Worm (Caenorhabditis elegans) whole organism, L1 larva: Measurements from ENCODE around the gene ZK822.1.

Experiments
- C04F5.9 ChIP-seq: sonication (generic microtip); optimal IDR thresholded peaks from 2 replicates; lab custom pipeline; 2016; ENCODE audit warnings: missing genetic modification characterization, missing compliant biosample characterization
- aha-1 ChIP-seq: fragments of 150-350 bp; optimal IDR thresholded peaks from 2 replicates; lab custom pipeline; 2014; ENCODE audit warnings: missing biosample characterization, missing genetic modification characterization
- ama-1 ChIP-seq: fragments of 150-350 bp; optimal IDR thresholded peaks from 2 replicates; lab custom pipeline; 2014
- blmp-1 ChIP-seq: fragments of 150-350 bp; optimal IDR thresholded peaks from 2 replicates; lab custom pipeline; 2014; ENCODE audit warnings: missing biosample characterization, missing genetic modification characterization
- ceh-63 ChIP-seq: fragments of 200-800 bp; sonication (Bioruptor generic); optimal IDR thresholded peaks from 2 replicates; lab custom pipeline; 2018; ENCODE audit warnings: mild to moderate bottlenecking, missing genetic modification characterization, missing compliant biosample characterization
- ceh-88 ChIP-seq: fragments of 200-800 bp; sonication (Bioruptor generic); IDR thresholded peaks from 2 replicates; pipeline ENCODE4 v1.3.6; 2022; ENCODE audit warnings: missing genetic modification characterization, missing compliant biosample characterization
- ces-1 ChIP-seq: fragments of 150-350 bp; optimal IDR thresholded peaks from 2 replicates; lab custom pipeline; 2014; ENCODE audit warnings: missing biosample characterization, missing genetic modification reagents, missing genetic modification characterization
- dpl-1 ChIP-seq, 3 experiments: fragments of 150-350 bp in 2 of 3; sonication (generic microtip) in 1 of 3; optimal IDR thresholded peaks; 2 replicates each; lab custom pipeline; 2014 to 2017; ENCODE audit warnings: missing biosample characterization in 3 of 3, missing genetic modification characterization in 3 of 3, missing genetic modification reagents in 3 of 3
- efl-1 ChIP-seq, 4 experiments: fragments of 150-350 bp; optimal IDR thresholded peaks in 3 of 4; peaks in 1 of 4; 1 replicate in 1 of 4; 2 replicates in 3 of 4; lab custom pipeline; 2014; ENCODE audit warnings: missing biosample characterization in 2 of 4, missing genetic modification characterization in 2 of 4, missing genetic modification reagents in 2 of 4
- egl-13 ChIP-seq: sonication (generic microtip); optimal IDR thresholded peaks from 2 replicates; lab custom pipeline; 2016; ENCODE audit warnings: missing genotype, missing genetic modification reagents, missing genetic modification characterization, missing compliant biosample characterization
- elt-3 ChIP-seq, 6 experiments: fragments of 150-350 bp in 1 of 6; sonication (generic microtip); optimal IDR thresholded peaks; 2 replicates each; lab custom pipeline; 2017 to 2018; ENCODE audit warnings: missing biosample characterization in 6 of 6, missing genetic modification characterization in 6 of 6, inconsistent platforms in 1 of 6
- fkh-10 ChIP-seq: sonication (generic microtip); optimal IDR thresholded peaks from 2 replicates; lab custom pipeline; 2017; ENCODE audit warnings: missing biosample characterization, missing genetic modification reagents, missing genetic modification characterization
- fkh-8 ChIP-seq: sonication (generic microtip); optimal IDR thresholded peaks from 2 replicates; lab custom pipeline; 2016; ENCODE audit warnings: mild to moderate bottlenecking, missing genetic modification characterization, missing compliant biosample characterization
- hlh-17 ChIP-seq: fragments of 200-800 bp; sonication (Bioruptor generic); optimal IDR thresholded peaks from 2 replicates; lab custom pipeline; 2018; ENCODE audit warnings: missing genetic modification characterization, mild to moderate bottlenecking, missing compliant biosample characterization, moderate library complexity, borderline replicate concordance
- hlh-4 ChIP-seq: sonication (generic microtip); optimal IDR thresholded peaks from 2 replicates; lab custom pipeline; 2016; ENCODE audit warnings: mild to moderate bottlenecking, missing genetic modification characterization, missing compliant biosample characterization
- irx-1 ChIP-seq: sonication (generic microtip); optimal IDR thresholded peaks from 2 replicates; lab custom pipeline; 2016; ENCODE audit warnings: missing genetic modification characterization, missing compliant biosample characterization
- isw-1 ChIP-seq: fragments of 200-800 bp; sonication (Bioruptor generic); IDR thresholded peaks from 2 replicates; pipeline ENCODE4 v1.3.6; 2022; ENCODE audit warnings: missing genetic modification characterization, missing compliant biosample characterization
- lin-13 ChIP-seq: fragments of 150-350 bp; optimal IDR thresholded peaks from 2 replicates; lab custom pipeline; 2014; ENCODE audit warnings: missing biosample characterization, missing genetic modification reagents, missing genetic modification characterization
- lin-14 ChIP-seq: fragments of 200-800 bp; sonication (Bioruptor generic); optimal IDR thresholded peaks from 2 replicates; lab custom pipeline; 2018; ENCODE audit warnings: mild to moderate bottlenecking, missing genetic modification characterization, moderate library complexity, missing compliant biosample characterization
- lin-15B ChIP-seq: fragments of 150-350 bp; sonication (generic microtip); optimal IDR thresholded peaks from 3 replicates; lab custom pipeline; 2014; ENCODE audit warnings: missing biosample characterization, missing genetic modification characterization
- lir-3 ChIP-seq: sonication (generic microtip); optimal IDR thresholded peaks from 2 replicates; lab custom pipeline; 2016; ENCODE audit warnings: mild to moderate bottlenecking, missing genetic modification characterization, moderate library complexity, missing compliant biosample characterization; ENCODE audit not compliant: poor library complexity
- mdl-1 ChIP-seq, 2 experiments: fragments of 150-350 bp; optimal IDR thresholded peaks; 2 replicates each; lab custom pipeline; 2014 to 2017; ENCODE audit warnings: missing biosample characterization in 2 of 2, missing genetic modification characterization in 2 of 2, inconsistent platforms in 1 of 2
- mef-2 ChIP-seq: fragments of 150-350 bp; optimal IDR thresholded peaks from 2 replicates; lab custom pipeline; 2014; ENCODE audit warnings: missing biosample characterization, missing genetic modification characterization
- nhr-11 ChIP-seq: fragments of 150-350 bp; optimal IDR thresholded peaks from 2 replicates; lab custom pipeline; 2014; ENCODE audit warnings: missing biosample characterization, missing genetic modification characterization
- nhr-12 ChIP-seq: sonication (generic microtip); optimal IDR thresholded peaks from 2 replicates; lab custom pipeline; 2017; ENCODE audit warnings: missing biosample characterization, missing genetic modification characterization
- nhr-19 ChIP-seq: fragments of 200-800 bp; sonication (Bioruptor generic); conservative IDR thresholded peaks from 2 replicates; pipeline ENCODE4 v1.3.6; 2022; ENCODE audit warnings: missing genetic modification characterization, missing compliant biosample characterization
- nhr-237 ChIP-seq: fragments of 150-350 bp; optimal IDR thresholded peaks from 2 replicates; lab custom pipeline; 2014; ENCODE audit warnings: missing biosample characterization, missing genetic modification characterization
- nhr-28 ChIP-seq: fragments of 150-350 bp; optimal IDR thresholded peaks from 2 replicates; lab custom pipeline; 2014; ENCODE audit warnings: missing biosample characterization, missing genetic modification characterization
- nhr-47 ChIP-seq: sonication (generic microtip); optimal IDR thresholded peaks from 2 replicates; lab custom pipeline; 2016; ENCODE audit warnings: mild to moderate bottlenecking, missing genetic modification characterization, moderate library complexity, missing compliant biosample characterization
- nhr-84 ChIP-seq: sonication (generic microtip); optimal IDR thresholded peaks from 2 replicates; lab custom pipeline; 2017; ENCODE audit warnings: missing biosample characterization, missing genetic modification characterization
- nhr-85 ChIP-seq: sonication (generic microtip); peaks from one replicate; lab custom pipeline; 2016; ENCODE audit warnings: missing genetic modification characterization, inconsistent platforms, missing compliant biosample characterization
- pag-3 ChIP-seq: sonication (generic microtip); optimal IDR thresholded peaks from 2 replicates; lab custom pipeline; 2017; ENCODE audit warnings: missing genetic modification characterization, mild to moderate bottlenecking, missing compliant biosample characterization, antibody characterized with exemption, borderline replicate concordance; ENCODE audit not compliant: insufficient read depth
- pax-3 ChIP-seq: fragments of 200-800 bp; sonication (Bioruptor generic); optimal IDR thresholded peaks from 2 replicates; lab custom pipeline; 2018; ENCODE audit warnings: mild to moderate bottlenecking, missing genetic modification characterization, moderate library complexity, missing compliant biosample characterization
- rnt-1 ChIP-seq: sonication (generic microtip); optimal IDR thresholded peaks from 2 replicates; lab custom pipeline; 2016; ENCODE audit warnings: mild to moderate bottlenecking, missing genetic modification characterization, moderate library complexity, missing compliant biosample characterization
- skn-1 ChIP-seq: fragments of 150-350 bp; optimal IDR thresholded peaks from 2 replicates; lab custom pipeline; 2014; ENCODE audit warnings: missing biosample characterization, missing genetic modification characterization
- snpc-4 ChIP-seq: fragments of 150-350 bp; optimal IDR thresholded peaks from 2 replicates; lab custom pipeline; 2014; ENCODE audit warnings: missing biosample characterization, missing genetic modification characterization
- sox-4 ChIP-seq: sonication (generic microtip); optimal IDR thresholded peaks from 2 replicates; lab custom pipeline; 2016; ENCODE audit warnings: missing genetic modification characterization, missing compliant biosample characterization
- swsn-7 ChIP-seq: sonication (generic microtip); optimal IDR thresholded peaks from 2 replicates; lab custom pipeline; 2016; ENCODE audit warnings: missing genetic modification characterization, missing compliant biosample characterization
- tbx-2 ChIP-seq: sonication (generic microtip); optimal IDR thresholded peaks from 2 replicates; lab custom pipeline; 2016; ENCODE audit warnings: missing genetic modification characterization, missing compliant biosample characterization
- unc-130 ChIP-seq: fragments of 150-350 bp; optimal IDR thresholded peaks from 2 replicates; lab custom pipeline; 2017; ENCODE audit warnings: missing biosample characterization, missing genetic modification characterization, inconsistent platforms
- unc-30 ChIP-seq: sonication (generic microtip); optimal IDR thresholded peaks from 2 replicates; lab custom pipeline; 2017; ENCODE audit warnings: missing biosample characterization, missing genetic modification characterization
- unc-98 ChIP-seq: fragments of 200-800 bp; sonication (Bioruptor generic); IDR thresholded peaks from 2 replicates; pipeline ENCODE4 v1.3.6; 2022; ENCODE audit warnings: missing genetic modification characterization, missing compliant biosample characterization
- zag-1 ChIP-seq: fragments of 150-350 bp; optimal IDR thresholded peaks from 2 replicates; lab custom pipeline; 2014; ENCODE audit warnings: missing biosample characterization, missing genetic modification characterization
- zip-4 ChIP-seq: fragments of 200-800 bp; sonication (Bioruptor generic); optimal IDR thresholded peaks from 2 replicates; lab custom pipeline; 2018; ENCODE audit warnings: mild to moderate bottlenecking, missing genetic modification characterization, moderate library complexity, missing compliant biosample characterization
- ztf-4 ChIP-seq: fragments of 150-350 bp; optimal IDR thresholded peaks from 2 replicates; lab custom pipeline; 2014; ENCODE audit warnings: missing biosample characterization, missing genetic modification characterization

Gene ZK822.1

DNA sequence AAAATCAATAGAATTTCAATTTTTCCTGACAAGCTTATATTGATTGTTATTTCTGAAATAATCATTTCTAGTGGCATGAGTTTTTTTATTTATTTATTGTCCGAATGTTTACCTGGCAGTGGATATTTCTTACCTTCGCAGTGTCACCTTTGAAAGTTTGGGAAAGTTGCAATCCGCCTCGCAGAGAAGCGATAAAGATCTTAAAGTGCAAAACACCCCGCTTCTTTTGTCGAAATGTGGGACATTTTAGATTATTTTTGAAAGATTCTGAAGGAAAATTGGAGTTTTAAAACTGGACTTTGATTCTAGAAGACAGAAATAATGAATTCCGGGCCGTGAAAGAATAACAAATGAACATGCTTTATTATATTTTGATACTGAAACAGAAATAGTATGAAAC, 13.2 kb downstream of the ZK822.1 start:
- TF ChIP-seq pax-3 (tag; lab: Kevin White, UChicago) (no peak), snpc-4 (tag; lab: Kevin White, UChicago) (no peak), blmp-1 (tag; lab: Kevin White, UChicago) (peak; percentile 55), ces-1 (GFP tag; lab: Kevin White, UChicago) (no peak), dpl-1 (GFP tag; optimal IDR thresholded peaks at IDR 0.05; lab: Kevin White, UChicago) (no peak), C04F5.9 (tag; lab: Kevin White, UChicago) (no peak), ztf-4 (tag; lab: Kevin White, UChicago) (no peak), elt-3 (tag; optimal IDR thresholded peaks at IDR 0.05; lab: Kevin White, UChicago) (no peak), hlh-17 (GFP tag; lab: Kevin White, UChicago) (no peak), efl-1 (optimal IDR thresholded peaks at IDR 0.05; lab: Kevin White, UChicago) (no peak), efl-1 (GFP tag; optimal IDR thresholded peaks at IDR 0.05 in 1 of 2; lab: Kevin White, UChicago) (peak in 1 of 2 experiments; percentile 12), fkh-10 (GFP tag; lab: Kevin White, UChicago) (no peak), unc-30 (tag; lab: Kevin White, UChicago) (no peak), nhr-47 (tag; lab: Kevin White, UChicago) (no peak), isw-1 (GFP tag; lab: Robert Waterston, UW) (no peak)

DNA sequence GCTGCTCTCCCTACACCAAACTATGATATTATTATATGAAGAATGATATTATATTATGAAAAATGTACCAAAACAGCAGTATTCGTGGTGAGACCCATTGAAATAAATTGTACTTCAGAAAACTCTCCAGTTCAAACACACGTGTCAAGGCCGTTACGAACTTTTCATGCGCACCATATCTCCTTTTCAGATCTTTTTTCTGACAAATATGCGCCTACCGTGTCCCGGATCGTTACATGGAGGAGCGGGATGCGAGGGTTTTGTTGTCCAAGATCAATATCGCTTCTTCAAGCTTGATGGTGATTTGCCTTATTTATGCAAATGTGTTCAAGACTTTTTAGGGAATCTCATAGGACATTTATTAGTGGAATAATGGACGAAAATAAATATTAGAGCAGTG, 18.3 kb downstream of the ZK822.1 start:
- TF ChIP-seq nhr-85 (tag; lab: Kevin White, UChicago) (peak; percentile 64), lin-14 (GFP tag; lab: Kevin White, UChicago) (peak; percentile 9), pax-3 (tag; lab: Kevin White, UChicago) (no peak)

DNA sequence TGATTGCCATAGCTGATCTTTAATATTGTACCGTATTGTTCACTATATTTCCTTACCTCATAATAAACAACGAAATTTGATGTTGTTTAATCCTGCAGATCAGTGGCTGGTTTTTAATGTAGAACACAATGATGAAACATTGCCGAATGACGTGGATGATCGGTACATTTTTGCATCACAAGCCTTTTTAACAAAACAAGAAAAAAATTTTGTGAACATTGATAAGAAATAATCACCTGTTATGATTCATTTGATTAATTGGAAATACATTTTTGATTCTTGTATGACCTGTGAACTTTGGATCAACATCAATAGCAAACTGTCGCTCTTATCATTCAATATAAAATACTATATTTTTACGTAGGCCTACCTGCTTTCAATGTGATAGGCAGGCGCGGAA, 19.1 kb downstream of the ZK822.1 start:
- TF ChIP-seq mdl-1 (tag; optimal IDR thresholded peaks at IDR 0.05; lab: Kevin White, UChicago) (no peak), ceh-88 (GFP tag; lab: Robert Waterston, UW) (no peak), nhr-85 (tag; lab: Kevin White, UChicago) (peak; percentile 45), elt-3 (tag; optimal IDR thresholded peaks at IDR 0.05; lab: Kevin White, UChicago) (peak in 1 of 6 experiments; percentile 30), unc-98 (no peak), efl-1 (optimal IDR thresholded peaks at IDR 0.05; lab: Kevin White, UChicago) (no peak), efl-1 (GFP tag; optimal IDR thresholded peaks at IDR 0.05 in 1 of 2; lab: Kevin White, UChicago) (peak in 1 of 2 experiments; percentile 48)

DNA sequence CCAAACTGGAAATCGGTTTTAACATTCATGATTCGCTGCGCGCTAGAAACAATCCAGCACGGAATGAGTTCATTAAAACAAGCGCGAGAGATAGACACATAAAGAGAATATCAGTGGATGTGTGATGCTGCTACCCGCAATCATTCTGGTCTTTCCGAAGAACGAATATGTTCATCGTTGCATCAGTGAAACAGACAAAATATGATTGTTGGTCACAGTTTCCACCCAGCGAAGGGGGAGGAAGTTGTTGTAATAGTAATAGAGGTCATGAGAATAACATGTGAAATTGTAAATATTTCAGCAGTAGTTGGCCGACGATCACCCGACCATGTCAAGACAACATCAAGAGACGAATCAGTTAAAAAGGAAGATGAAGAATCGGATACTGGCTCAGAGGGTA, 20.7 kb downstream of the ZK822.1 start:
- TF ChIP-seq nhr-84 (tag; lab: Kevin White, UChicago) (no peak), mef-2 (no peak), irx-1 (tag; lab: Kevin White, UChicago) (no peak), lin-14 (GFP tag; lab: Kevin White, UChicago) (no peak), blmp-1 (tag; lab: Kevin White, UChicago) (peak; percentile 32), lin-13 (GFP tag; lab: Kevin White, UChicago) (no peak), lir-3 (no peak), ama-1 (lab: Kevin White, UChicago) (no peak), nhr-12 (tag; lab: Kevin White, UChicago) (no peak), zag-1 (no peak), elt-3 (tag; optimal IDR thresholded peaks at IDR 0.05; lab: Kevin White, UChicago) (peak in 1 of 6 experiments; percentile 26), isw-1 (GFP tag; lab: Robert Waterston, UW) (no peak), swsn-7 (tag; lab: Kevin White, UChicago) (no peak), rnt-1 (tag; lab: Kevin White, UChicago) (no peak), nhr-85 (tag; lab: Kevin White, UChicago) (peak; percentile 6), hlh-4 (tag; lab: Kevin White, UChicago) (no peak), egl-13 (tag; lab: Kevin White, UChicago) (no peak), pag-3 (tag; lab: Kevin White, UChicago) (no peak), lin-15B (tag; lab: Kevin White, UChicago) (no peak), zip-4 (GFP tag; lab: Kevin White, UChicago) (no peak), skn-1 (tag; lab: Kevin White, UChicago) (no peak), ceh-88 (GFP tag; lab: Robert Waterston, UW) (no peak), unc-130 (tag; lab: Kevin White, UChicago) (no peak), fkh-8 (no peak), aha-1 (tag; lab: Kevin White, UChicago) (no peak), nhr-11 (tag; lab: Kevin White, UChicago) (no peak), nhr-28 (tag; lab: Kevin White, UChicago) (no peak), nhr-237 (tag; lab: Kevin White, UChicago) (no peak), unc-30 (tag; lab: Kevin White, UChicago) (no peak), tbx-2 (tag; lab: Kevin White, UChicago) (peak; percentile 26), nhr-19 (GFP tag; lab: Robert Waterston, UW) (0 out of 2 replicates have a peak, but pooled peaks have one; percentile 6), ceh-63 (GFP tag; lab: Kevin White, UChicago) (no peak), sox-4 (no peak)
